Fruit fly (Drosophila melanogaster): ENCODE results near the gene CG17122.

CG17122 gene

dm6 chr3L:20281254-20281653 lies 6.1 kb upstream of the CG17122 start:
- TF ChIP-seq CG8478 (optimal IDR thresholded peaks at IDR 0.05) = no peak
- TF ChIP-seq Xbp1 (GFP tag; optimal IDR thresholded peaks at IDR 0.05) = no peak
- TF ChIP-seq fd96Cb (tag; optimal IDR thresholded peaks at IDR 0.05) = no peak
- no peak for TF ChIP-seq vvl (GFP tag; IDR thresholded peaks at IDR 0.05)
- peak; percentile 47 for TF ChIP-seq twi (tag; optimal IDR thresholded peaks at IDR 0.05)
- TF ChIP-seq CG9727 (GFP tag; optimal IDR thresholded peaks at IDR 0.05) = no peak
- TF ChIP-seq CG13894 (tag; optimal IDR thresholded peaks at IDR 0.05) = peak; percentile 86
- peak; percentile 11 for TF ChIP-seq scrt (GFP tag; optimal IDR thresholded peaks at IDR 0.05)
- peak; percentile 62 for TF ChIP-seq Hey (tag; optimal IDR thresholded peaks at IDR 0.05)
- no peak for TF ChIP-seq CG34376 (GFP tag; optimal IDR thresholded peaks at IDR 0.05)
- no peak for TF ChIP-seq HLHmδ (GFP tag; optimal IDR thresholded peaks at IDR 0.05)
- peak; percentile 47 for TF ChIP-seq cad (GFP tag; optimal IDR thresholded peaks at IDR 0.05)
- peak in 1 of 2 experiments; percentile 63 for TF ChIP-seq tll (GFP tag; optimal IDR thresholded peaks at IDR 0.05)
- TF ChIP-seq zen (tag; optimal IDR thresholded peaks at IDR 0.05) = peak; percentile 53

dm6 chr3L:20276615-20277014 lies 1.5 kb upstream of the CG17122 start:
- TF ChIP-seq CG31365 (tag; optimal IDR thresholded peaks at IDR 0.05) (no peak), fd96Cb (tag; optimal IDR thresholded peaks at IDR 0.05) (peak; percentile 45), CG4424 (GFP tag; optimal IDR thresholded peaks at IDR 0.05) (peak; percentile 43), CHES-1-like (GFP tag; optimal IDR thresholded peaks at IDR 0.05) (peak; percentile 39), dati (GFP tag; IDR thresholded peaks at IDR 0.05) (no peak), CG14441 (GFP tag; IDR thresholded peaks at IDR 0.05) (peak; percentile 42; the same call in 1 of the 2 replicates), dpn (GFP tag; optimal IDR thresholded peaks at IDR 0.05) (peak in 1 of 2 experiments; percentile 39), unpg (GFP tag; optimal IDR thresholded peaks at IDR 0.05) (peak; percentile 62), CG11093 (GFP tag; IDR thresholded peaks at IDR 0.05) (no peak), slbo (GFP tag; IDR thresholded peaks at IDR 0.05) (peak; percentile 55), CG12391 (tag; optimal IDR thresholded peaks at IDR 0.05) (peak; percentile 52), CG15696 (tag; optimal IDR thresholded peaks at IDR 0.05) (no peak), ind (GFP tag; optimal IDR thresholded peaks at IDR 0.05) (peak; percentile 48), Hr51 (GFP tag; optimal IDR thresholded peaks at IDR 0.05) (peak; percentile 8 to 66), Meics (GFP tag; optimal IDR thresholded peaks at IDR 0.05) (peak; percentile 74), CG11560 (tag; IDR thresholded peaks at IDR 0.05) (peak; percentile 24; the same call in 1 of the 3 replicates), HLH3B (GFP tag; IDR thresholded peaks at IDR 0.05) (peak; percentile 54), CG6854 (GFP tag; optimal IDR thresholded peaks at IDR 0.05) (peak; percentile 15), Usf (GFP tag; optimal IDR thresholded peaks at IDR 0.05) (no peak), CG13296 (GFP tag; optimal IDR thresholded peaks at IDR 0.05) (peak; percentile 7), Spps (tag; optimal IDR thresholded peaks at IDR 0.05) (no peak), Antp (GFP tag; optimal IDR thresholded peaks at IDR 0.05) (peak; percentile 36), NC2α (GFP tag; optimal IDR thresholded peaks at IDR 0.05) (no peak), CG12659 (GFP tag; optimal IDR thresholded peaks at IDR 0.05) (peak; percentile 16), CG3281 (GFP tag; optimal IDR thresholded peaks at IDR 0.05) (peak; percentile 41), ATbp (GFP tag; optimal IDR thresholded peaks at IDR 0.05) (peak; percentile 51), tup (GFP tag; optimal IDR thresholded peaks at IDR 0.05) (no peak), CG9215 (GFP tag; IDR thresholded peaks at IDR 0.05) (no peak), NfI (GFP tag; optimal IDR thresholded peaks at IDR 0.05) (peak; percentile 34), CG2712 (tag; optimal IDR thresholded peaks at IDR 0.05) (peak; percentile 62), emc (GFP tag; optimal IDR thresholded peaks at IDR 0.05) (peak; percentile 18), vvl (GFP tag; IDR thresholded peaks at IDR 0.05) (0 out of 2 replicates have a peak, but pooled peaks have one; percentile 20), CG6813 (GFP tag; optimal IDR thresholded peaks at IDR 0.05) (peak; percentile 4), Hr39 (optimal IDR thresholded peaks at IDR 0.05) (no peak), ttk (GFP tag; IDR thresholded peaks at IDR 0.05) (peak; percentile 45; the same call in 1 of the 2 replicates), CG18599 (GFP tag; optimal IDR thresholded peaks at IDR 0.05) (peak; percentile 79), Med (GFP tag) (no peak), CG11247 (GFP tag; IDR thresholded peaks at IDR 0.05) (0 out of 2 replicates have a peak, but pooled peaks have one; percentile 8)

Data from whole organism, embryonic.